Fruit fly (Drosophila melanogaster) whole organism, adult: Measurements from ENCODE around the gene Eig71Ed.

ENCODE experiments used
- CG1620 ChIP-seq: fragments of 200-800 bp; sonication (Bioruptor generic); optimal IDR thresholded peaks from 2 replicates; lab custom pipeline; 2016; ENCODE audit warnings: missing biosample characterization, missing genetic modification characterization
- CG33017 ChIP-seq: fragments of 200-800 bp; sonication (Bioruptor generic); optimal IDR thresholded peaks from 2 replicates; lab custom pipeline; 2018; ENCODE audit warnings: missing biosample characterization, mild to moderate bottlenecking, missing genetic modification characterization, moderate library complexity
- CG7101 ChIP-seq: fragments of 200-800 bp; sonication (Bioruptor generic); optimal IDR thresholded peaks from 2 replicates; lab custom pipeline; 2018; ENCODE audit warnings: missing biosample characterization, mild to moderate bottlenecking, missing genetic modification characterization, moderate library complexity
- Clk ChIP-seq: fragments of 200-800 bp; sonication (Bioruptor generic); optimal IDR thresholded peaks from 2 replicates; lab custom pipeline; 2017; ENCODE audit warnings: missing biosample characterization, missing genetic modification characterization
- Crg-1 ChIP-seq: fragments of 200-800 bp; sonication (Bioruptor generic); optimal IDR thresholded peaks from 2 replicates; lab custom pipeline; 2016; ENCODE audit warnings: missing biosample characterization, missing genetic modification characterization
- Hr96 ChIP-seq: fragments of 200-800 bp; sonication (Bioruptor generic); optimal IDR thresholded peaks from 2 replicates; lab custom pipeline; 2016; ENCODE audit warnings: missing biosample characterization, missing genetic modification characterization
- Mnt ChIP-seq: fragments of 200-800 bp; sonication (Bioruptor generic); optimal IDR thresholded peaks from 2 replicates; lab custom pipeline; 2016; ENCODE audit warnings: missing biosample characterization, mild to moderate bottlenecking, missing genetic modification characterization
- bab1 ChIP-seq: fragments of 200-800 bp; sonication (Bioruptor generic); optimal IDR thresholded peaks from 3 replicates; lab custom pipeline; 2019; ENCODE audit warnings: missing biosample characterization, mild to moderate bottlenecking, missing genetic modification characterization, moderate library complexity
- kay ChIP-seq: fragments of 200-800 bp; sonication (Bioruptor generic); peaks from one replicate; lab custom pipeline; 2016; ENCODE audit warnings: missing biosample characterization, missing genetic modification characterization, borderline replicate concordance
- ovo ChIP-seq: fragments of 200-800 bp; sonication (Bioruptor generic); optimal IDR thresholded peaks from 2 replicates; lab custom pipeline; 2016; ENCODE audit warnings: missing biosample characterization, missing genetic modification characterization
- toe ChIP-seq: fragments of 200-800 bp; sonication (Bioruptor generic); optimal IDR thresholded peaks from 2 replicates; lab custom pipeline; 2016; ENCODE audit warnings: missing biosample characterization, missing genetic modification characterization

dm6 chr3L:15684017-15684416, 31.7 kb downstream of the Eig71Ed start:
- TF ChIP-seq Hr96 (GFP tag; lab: Kevin White, UChicago) (no peak), ovo (no peak), Mnt (no peak), CG1620 (GFP tag; lab: Kevin White, UChicago) (no peak), CG33017 (tag; lab: Kevin White, UChicago) (no peak), bab1 (no peak), CG7101 (no peak), kay (GFP tag; lab: Kevin White, UChicago) (no peak), Clk (GFP tag; lab: Kevin White, UChicago) (no peak), Crg-1 (no peak), toe (GFP tag; lab: Kevin White, UChicago) (no peak)
